Worm (Caenorhabditis elegans) whole organism, mixed stage, embryonic: ENCODE results near the gene sipa-1.

Experiments used
- M03D4.4 ChIP-seq: sonication (generic microtip); optimal IDR thresholded peaks from 2 replicates; lab custom pipeline; 2017; ENCODE audit warnings: mild to moderate bottlenecking, missing genetic modification characterization, missing compliant biosample characterization
- bed-3 ChIP-seq: fragments of 200-800 bp; sonication (Bioruptor generic); optimal IDR thresholded peaks from 3 replicates; lab custom pipeline; 2018; ENCODE audit warnings: mild to moderate bottlenecking, missing genetic modification characterization, moderate library complexity, missing compliant biosample characterization
- blmp-1 ChIP-seq: fragments of 150-350 bp; optimal IDR thresholded peaks from 2 replicates; lab custom pipeline; 2014; ENCODE audit warnings: missing biosample characterization, missing genetic modification characterization
- ceh-39 ChIP-seq: fragments of 150-350 bp; optimal IDR thresholded peaks from 2 replicates; lab custom pipeline; 2014; ENCODE audit warnings: missing biosample characterization, missing genetic modification characterization
- ceh-83 ChIP-seq: fragments of 200-800 bp; sonication (Bioruptor generic); optimal IDR thresholded peaks from 2 replicates; lab custom pipeline; 2018; ENCODE audit warnings: mild to moderate bottlenecking, missing genetic modification characterization, missing compliant biosample characterization
- ces-1 ChIP-seq: fragments of 150-350 bp; optimal IDR thresholded peaks from 2 replicates; lab custom pipeline; 2014; ENCODE audit warnings: missing biosample characterization, missing genetic modification reagents, missing genetic modification characterization
- cnd-1 ChIP-seq: fragments of 200-800 bp; sonication (Bioruptor generic); optimal IDR thresholded peaks from 2 replicates; lab custom pipeline; 2018; ENCODE audit warnings: mild to moderate bottlenecking, missing genetic modification characterization, missing compliant biosample characterization
- drap-1 ChIP-seq: fragments of 200-800 bp; sonication (Bioruptor generic); optimal IDR thresholded peaks from 3 replicates; lab custom pipeline; 2018; ENCODE audit warnings: mild to moderate bottlenecking, missing genetic modification characterization, missing compliant biosample characterization
- elt-1 ChIP-seq: sonication (generic microtip); optimal IDR thresholded peaks from 2 replicates; lab custom pipeline; 2017; ENCODE audit warnings: missing genetic modification characterization, mild to moderate bottlenecking, missing compliant biosample characterization, antibody characterized with exemption, moderate library complexity, borderline replicate concordance; ENCODE audit not compliant: insufficient read depth
- elt-3 ChIP-seq: fragments of 150-350 bp; optimal IDR thresholded peaks from 2 replicates; lab custom pipeline; 2014; ENCODE audit warnings: missing biosample characterization, missing genetic modification characterization
- flh-1 ChIP-seq: fragments of 200-800 bp; sonication (Bioruptor generic); optimal IDR thresholded peaks from 2 replicates; lab custom pipeline; 2018; ENCODE audit warnings: mild to moderate bottlenecking, missing genetic modification characterization, moderate library complexity, missing compliant biosample characterization
- ham-2 ChIP-seq: fragments of 200-800 bp; sonication (Bioruptor generic); optimal IDR thresholded peaks from 2 replicates; lab custom pipeline; 2018; ENCODE audit warnings: mild to moderate bottlenecking, missing genetic modification characterization, missing compliant biosample characterization
- hlh-1 ChIP-seq: fragments of 150-350 bp; optimal IDR thresholded peaks from 2 replicates; lab custom pipeline; 2014; ENCODE audit warnings: missing biosample characterization, missing genetic modification reagents, missing genetic modification characterization
- lin-13 ChIP-seq: fragments of 150-350 bp; optimal IDR thresholded peaks from 2 replicates; lab custom pipeline; 2014; ENCODE audit warnings: missing biosample characterization, missing genetic modification characterization
- lin-32 ChIP-seq: fragments of 200-800 bp; sonication (Bioruptor generic); optimal IDR thresholded peaks from 2 replicates; lab custom pipeline; 2018; ENCODE audit warnings: mild to moderate bottlenecking, missing genetic modification characterization, missing compliant biosample characterization
- lsy-2 ChIP-seq: fragments of 150-350 bp; optimal IDR thresholded peaks from 2 replicates; lab custom pipeline; 2014; ENCODE audit warnings: missing biosample characterization, missing genetic modification characterization
- mab-5 ChIP-seq: fragments of 150-350 bp; optimal IDR thresholded peaks from 2 replicates; lab custom pipeline; 2014; ENCODE audit warnings: missing biosample characterization, missing genetic modification characterization
- mep-1 ChIP-seq: fragments of 150-350 bp; optimal IDR thresholded peaks from 2 replicates; lab custom pipeline; 2017; ENCODE audit warnings: missing biosample characterization, missing genetic modification reagents, missing genetic modification characterization, inconsistent platforms
- mls-2 ChIP-seq: sonication (generic microtip); optimal IDR thresholded peaks from 2 replicates; lab custom pipeline; 2016; ENCODE audit warnings: mild to moderate bottlenecking, missing genetic modification characterization, moderate library complexity, missing compliant biosample characterization
- nhr-12 ChIP-seq: fragments of 150-350 bp; optimal IDR thresholded peaks from 2 replicates; lab custom pipeline; 2014; ENCODE audit warnings: missing biosample characterization, missing genetic modification characterization
- nhr-2 ChIP-seq: fragments of 150-350 bp; optimal IDR thresholded peaks from 2 replicates; lab custom pipeline; 2014; ENCODE audit warnings: missing biosample characterization, missing genetic modification characterization
- nhr-237 ChIP-seq: fragments of 150-350 bp; optimal IDR thresholded peaks from 2 replicates; lab custom pipeline; 2014; ENCODE audit warnings: missing biosample characterization, missing genetic modification characterization
- nhr-28 ChIP-seq: fragments of 150-350 bp; optimal IDR thresholded peaks from 2 replicates; lab custom pipeline; 2014; ENCODE audit warnings: missing biosample characterization, missing genetic modification characterization
- nhr-76 ChIP-seq: sonication (generic microtip); optimal IDR thresholded peaks from 2 replicates; lab custom pipeline; 2017; ENCODE audit warnings: missing biosample characterization, missing genetic modification characterization
- pha-4 ChIP-seq: fragments of 150-350 bp; optimal IDR thresholded peaks from 2 replicates; lab custom pipeline; 2018; ENCODE audit warnings: missing biosample characterization, missing genetic modification reagents, missing genetic modification characterization
- sem-2 ChIP-seq: fragments of 200-800 bp; sonication (Bioruptor generic); optimal IDR thresholded peaks from 2 replicates; lab custom pipeline; 2018; ENCODE audit warnings: mild to moderate bottlenecking, missing genetic modification characterization, missing compliant biosample characterization
- snpc-4 ChIP-seq: fragments of 150-350 bp; optimal IDR thresholded peaks from 2 replicates; lab custom pipeline; 2014; ENCODE audit warnings: missing biosample characterization, missing genetic modification characterization
- sptf-1 ChIP-seq: sonication (generic microtip); optimal IDR thresholded peaks from 2 replicates; lab custom pipeline; 2017; ENCODE audit warnings: mild to moderate bottlenecking, missing genetic modification characterization, moderate library complexity, missing compliant biosample characterization
- unc-120 ChIP-seq: sonication (generic microtip); optimal IDR thresholded peaks from 2 replicates; lab custom pipeline; 2017; ENCODE audit warnings: missing genetic modification characterization, missing compliant biosample characterization; ENCODE audit not compliant: poor library complexity, severe bottlenecking
- unc-39 ChIP-seq: fragments of 150-350 bp; optimal IDR thresholded peaks from 2 replicates; lab custom pipeline; 2014; ENCODE audit warnings: missing biosample characterization, missing genetic modification characterization
- zip-8 ChIP-seq: fragments of 150-350 bp; optimal IDR thresholded peaks from 2 replicates; lab custom pipeline; 2014; ENCODE audit warnings: missing biosample characterization, missing genetic modification characterization
- ztf-11 ChIP-seq: fragments of 150-350 bp; optimal IDR thresholded peaks from 2 replicates; lab custom pipeline; 2014; ENCODE audit warnings: missing biosample characterization, missing genetic modification characterization

sipa-1 gene

ce11 chrV:11650720-11651119 lies 13.6 kb upstream of the sipa-1 start, which contains the start of gene zip-10:
zip-10 (minus strand) TSS chrV:11650762.
- TF ChIP-seq mep-1 (no peak), nhr-28 (tag; lab: Kevin White, UChicago) (no peak), nhr-2 (tag; lab: Kevin White, UChicago) (no peak)

- TF ChIP-seq M03D4.4 (no peak), nhr-12 (tag; lab: Kevin White, UChicago) (no peak), ceh-83 (GFP tag; lab: Kevin White, UChicago) (no peak), lin-32 (no peak), pha-4 (no peak), mls-2 (no peak), ceh-39 (tag; lab: Kevin White, UChicago) (no peak), lsy-2 (tag; lab: Kevin White, UChicago) (no peak), cnd-1 (tag; lab: Kevin White, UChicago) (no peak), nhr-2 (tag; lab: Kevin White, UChicago) (no peak), nhr-76 (no peak), flh-1 (GFP tag; lab: Kevin White, UChicago) (no peak), nhr-28 (tag; lab: Kevin White, UChicago) (no peak), nhr-237 (tag; lab: Kevin White, UChicago) (no peak), lin-13 (tag; lab: Kevin White, UChicago) (no peak), elt-3 (no peak), bed-3 (no peak), blmp-1 (tag; lab: Kevin White, UChicago) (no peak)
Observed at ce11 chrV:11649254-11649653, 12.2 kb upstream of the sipa-1 start.

ce11 chrV:11648435-11648834 lies 11.3 kb upstream of the sipa-1 start:
- no peak for TF ChIP-seq ztf-11 (tag; lab: Kevin White, UChicago)
- no peak for TF ChIP-seq M03D4.4
- TF ChIP-seq mls-2, result no peak
- TF ChIP-seq zip-8 (tag; lab: Kevin White, UChicago), result no peak
- TF ChIP-seq ham-2 (GFP tag; lab: Kevin White, UChicago), result no peak
- TF ChIP-seq hlh-1 (tag; lab: Kevin White, UChicago), result no peak
- no peak for TF ChIP-seq cnd-1 (tag; lab: Kevin White, UChicago)
- no peak for TF ChIP-seq nhr-76
- no peak for TF ChIP-seq drap-1 (GFP tag; lab: Kevin White, UChicago)
- TF ChIP-seq nhr-12 (tag; lab: Kevin White, UChicago), result no peak
- no peak for TF ChIP-seq blmp-1 (tag; lab: Kevin White, UChicago)
- no peak for TF ChIP-seq sem-2 (GFP tag; lab: Kevin White, UChicago)
- TF ChIP-seq snpc-4 (tag; lab: Kevin White, UChicago), result no peak
- TF ChIP-seq unc-120 (tag; lab: Kevin White, UChicago), result no peak
- TF ChIP-seq sptf-1 (tag; lab: Kevin White, UChicago), result no peak
- TF ChIP-seq pha-4, result no peak
- TF ChIP-seq bed-3, result no peak

ce11 chrV:11647821-11648220 lies 10.7 kb upstream of the sipa-1 start:
- no peak for TF ChIP-seq unc-39 (tag; lab: Kevin White, UChicago)
- TF ChIP-seq bed-3, result no peak
- no peak for TF ChIP-seq nhr-12 (tag; lab: Kevin White, UChicago)
- no peak for TF ChIP-seq ceh-83 (GFP tag; lab: Kevin White, UChicago)
- no peak for TF ChIP-seq nhr-2 (tag; lab: Kevin White, UChicago)
- TF ChIP-seq lin-32, result no peak
- no peak for TF ChIP-seq hlh-1 (tag; lab: Kevin White, UChicago)
- no peak for TF ChIP-seq nhr-28 (tag; lab: Kevin White, UChicago)
- no peak for TF ChIP-seq cnd-1 (tag; lab: Kevin White, UChicago)
- TF ChIP-seq snpc-4 (tag; lab: Kevin White, UChicago), result no peak
- TF ChIP-seq ces-1, result no peak
- TF ChIP-seq pha-4, result no peak
- no peak for TF ChIP-seq lsy-2 (tag; lab: Kevin White, UChicago)
- TF ChIP-seq elt-1 (tag; lab: Kevin White, UChicago), result no peak
- no peak for TF ChIP-seq lin-13 (tag; lab: Kevin White, UChicago)
- no peak for TF ChIP-seq nhr-237 (tag; lab: Kevin White, UChicago)
- no peak for TF ChIP-seq mab-5
- no peak for TF ChIP-seq elt-3
- TF ChIP-seq mls-2, result no peak

ce11 chrV:11645244-11645643 lies 8.2 kb upstream of the sipa-1 start, which contains the start of gene skp-1:
skp-1 (plus strand) TSS chrV:11645481.
- TF ChIP-seq mep-1 (no peak), elt-3 (no peak), M03D4.4 (no peak), ceh-83 (GFP tag; lab: Kevin White, UChicago) (no peak), cnd-1 (tag; lab: Kevin White, UChicago) (no peak), lin-13 (tag; lab: Kevin White, UChicago) (no peak), lin-32 (no peak), pha-4 (no peak), blmp-1 (tag; lab: Kevin White, UChicago) (no peak), mls-2 (no peak), zip-8 (tag; lab: Kevin White, UChicago) (no peak), ham-2 (GFP tag; lab: Kevin White, UChicago) (no peak)
